Fruit fly (Drosophila melanogaster): ENCODE measurements around the gene CG3634.
A peak's percentile ranks its signal among the peaks of the same experiment; 100 is the strongest.

DNA sequence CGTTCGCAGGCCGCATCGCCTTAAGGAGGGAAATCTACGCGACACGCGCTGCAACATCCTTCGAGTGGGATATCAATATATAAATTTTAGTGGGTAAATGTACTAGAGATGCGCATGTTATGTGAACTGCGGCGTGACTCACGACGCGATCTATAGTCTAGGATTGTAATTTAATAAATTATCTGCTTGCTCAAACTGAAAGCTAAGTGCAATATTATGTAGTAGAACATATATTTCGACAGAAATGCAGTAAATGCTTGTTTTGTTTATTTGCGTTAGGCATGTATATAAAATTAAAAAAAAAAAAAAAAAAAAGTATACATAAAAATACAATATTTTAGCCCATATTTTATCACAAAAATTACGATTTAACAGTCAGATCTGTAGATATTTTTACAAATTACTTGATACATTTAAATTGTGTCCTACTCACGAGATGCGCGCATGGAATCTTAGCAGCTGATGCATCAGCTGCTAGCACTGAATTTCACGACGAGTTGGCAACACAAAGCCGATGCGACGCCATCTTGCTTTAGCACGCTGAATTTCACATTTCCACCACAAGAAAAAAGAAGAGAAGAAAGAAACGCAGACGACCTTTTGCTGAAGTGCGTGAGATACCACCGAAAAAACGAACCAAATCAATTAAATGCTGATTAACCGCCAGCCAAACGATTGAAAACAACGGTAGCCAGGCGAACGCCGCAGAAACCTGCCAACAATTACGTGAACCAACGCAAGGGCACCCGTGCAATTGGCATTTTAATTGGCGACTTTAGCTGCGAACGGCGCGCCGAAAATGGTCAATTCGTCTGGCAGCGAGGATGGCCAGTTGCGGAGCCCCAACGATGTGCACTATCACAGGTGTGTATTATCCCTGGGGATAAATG is 37.8 kb downstream of the CG3634 start, which contains the start of the genes CG4042 and Pitslre:
- TF ChIP-seq Gug (GFP tag; IDR thresholded peaks at IDR 0.05) (0 out of 2 replicates have a peak, but pooled peaks have one; percentile 17), OdsH (GFP tag; optimal IDR thresholded peaks at IDR 0.05) (peak; percentile 60), CG3919 (GFP tag; optimal IDR thresholded peaks at IDR 0.05) (peak; percentile 66), fd85E (GFP tag; optimal IDR thresholded peaks at IDR 0.05) (no peak), CG6792 (GFP tag; optimal IDR thresholded peaks at IDR 0.05) (peak; percentile 34)
